Worm (Caenorhabditis elegans) whole organism, midembryonic: ENCODE measurements around the gene T05C12.11.
A peak's percentile ranks its signal among the peaks of the same experiment; 100 is the strongest.

Experiments used
- T22C8.4 ChIP-seq: fragments of 200-800 bp; sonication (Bioruptor generic); IDR thresholded peaks from 2 replicates; pipeline ENCODE4 v1.3.6; 2022; ENCODE audit warnings: missing genetic modification characterization, missing compliant biosample characterization
- cog-1 ChIP-seq: sonication (generic microtip); optimal IDR thresholded peaks from 2 replicates; lab custom pipeline; 2016; ENCODE audit warnings: missing genetic modification characterization, missing compliant biosample characterization
- flt-1 ChIP-seq: fragments of 200-800 bp; sonication (Bioruptor generic); IDR thresholded peaks from 2 replicates; pipeline ENCODE4 v1.3.6; 2022; ENCODE audit warnings: missing genetic modification characterization, missing compliant biosample characterization
- klf-2 ChIP-seq: fragments of 200-800 bp; sonication (Bioruptor generic); conservative IDR thresholded peaks from 2 replicates; pipeline ENCODE4 v1.3.6; 2022; ENCODE audit warnings: missing genetic modification reagents, missing genetic modification characterization, missing compliant biosample characterization
- med-1 ChIP-seq: sonication (generic microtip); optimal IDR thresholded peaks from 2 replicates; lab custom pipeline; 2017; ENCODE audit warnings: missing genetic modification characterization, mild to moderate bottlenecking, missing compliant biosample characterization, antibody characterized with exemption, missing genetic modification reagents; ENCODE audit not compliant: insufficient read depth
- ref-1 ChIP-seq: fragments of 200-800 bp; sonication (Bioruptor generic); conservative IDR thresholded peaks from 2 replicates; pipeline ENCODE4 v1.3.6; 2022; ENCODE audit warnings: missing genetic modification reagents, missing genetic modification characterization, missing compliant biosample characterization
- tab-1 ChIP-seq: fragments of 200-800 bp; sonication (Bioruptor generic); IDR thresholded peaks from 2 replicates; pipeline ENCODE4 v1.3.6; 2022; ENCODE audit warnings: missing genetic modification characterization, missing compliant biosample characterization
- ztf-23 ChIP-seq: fragments of 200-800 bp; sonication (Bioruptor generic); IDR thresholded peaks from 2 replicates; pipeline ENCODE4 v1.3.6; 2022; ENCODE audit warnings: missing genetic modification reagents, missing genetic modification characterization, missing compliant biosample characterization
- ztf-29 ChIP-seq: fragments of 200-800 bp; sonication (Bioruptor generic); IDR thresholded peaks from 2 replicates; pipeline ENCODE4 v1.3.6; 2022; ENCODE audit warnings: missing genetic modification reagents, missing genetic modification characterization, missing compliant biosample characterization

Gene T05C12.11

DNA sequence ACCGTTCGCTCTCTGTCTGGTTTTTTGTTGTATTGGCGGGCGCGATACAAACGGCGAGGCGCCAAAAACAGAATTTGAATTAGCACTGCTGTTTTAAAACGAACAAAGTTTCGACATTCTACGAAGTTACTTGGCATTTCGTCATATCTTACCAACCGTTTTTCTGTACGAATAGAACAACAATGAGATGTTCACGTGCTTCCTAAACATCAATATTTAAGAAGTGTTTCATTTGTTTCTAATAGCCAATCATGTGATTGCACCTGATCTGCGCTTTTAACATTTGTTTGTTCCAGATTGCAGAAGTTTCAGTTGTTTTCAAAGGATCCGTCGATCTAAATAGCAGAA is 41.3 kb downstream of the T05C12.11 start:
- no peak for TF ChIP-seq flt-1 (GFP tag; lab: Robert Waterston, UW)
- TF ChIP-seq cog-1 (tag; lab: Kevin White, UChicago) = no peak
- TF ChIP-seq ref-1 = no peak
- no peak for TF ChIP-seq ztf-29 (GFP tag; lab: Robert Waterston, UW)
- no peak for TF ChIP-seq ztf-23
- no peak for TF ChIP-seq med-1 (GFP tag; lab: Kevin White, UChicago)
- no peak for TF ChIP-seq T22C8.4 (GFP tag; lab: Robert Waterston, UW)
- no peak for TF ChIP-seq klf-2 (GFP tag; lab: Robert Waterston, UW)
- TF ChIP-seq tab-1 (GFP tag; lab: Robert Waterston, UW) = no peak

DNA sequence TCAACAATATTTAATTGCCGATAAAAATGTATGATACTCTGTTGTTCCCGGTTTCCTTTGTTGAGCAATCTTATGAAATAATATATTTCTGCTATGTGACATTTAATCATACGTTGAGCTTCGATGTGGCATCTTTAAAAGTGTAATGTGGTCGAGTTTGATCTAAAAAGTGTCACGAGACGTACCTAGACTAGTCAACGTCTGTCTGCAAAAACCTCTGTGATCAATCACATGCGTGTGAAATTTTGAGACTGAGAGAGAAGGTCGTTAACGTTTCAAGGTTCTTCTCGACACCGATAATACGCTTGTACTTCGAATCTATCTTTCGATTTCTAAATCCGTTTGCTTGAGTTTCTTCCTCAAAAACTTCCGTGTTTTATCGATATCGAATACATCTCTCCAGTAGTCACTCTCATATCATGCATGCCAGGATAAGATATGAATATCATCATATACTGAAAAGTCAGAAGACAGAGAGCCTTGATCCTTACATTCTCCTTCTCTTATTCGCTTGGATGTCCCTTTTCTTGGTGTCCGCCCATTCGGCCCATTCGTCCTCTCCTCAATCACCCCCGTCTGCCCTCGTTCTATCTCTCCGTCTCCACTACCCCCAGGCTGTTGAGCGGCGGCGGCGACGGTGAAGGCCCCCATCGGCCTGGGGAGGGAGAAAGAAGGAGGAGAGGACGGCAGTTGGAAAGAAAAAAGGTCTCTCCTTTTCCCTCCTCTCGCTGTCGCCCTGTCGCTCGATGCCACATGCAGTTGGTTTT is 41.8 kb downstream of the T05C12.11 start:
- no peak for TF ChIP-seq med-1 (GFP tag; lab: Kevin White, UChicago)
- no peak for TF ChIP-seq T22C8.4 (GFP tag; lab: Robert Waterston, UW)
- no peak for TF ChIP-seq ztf-29 (GFP tag; lab: Robert Waterston, UW)
- TF ChIP-seq klf-2 (GFP tag; lab: Robert Waterston, UW) = no peak
- 0 out of 2 replicates have a peak, but pooled peaks have one; percentile 49 for TF ChIP-seq tab-1 (GFP tag; lab: Robert Waterston, UW)
- no peak for TF ChIP-seq ref-1
- peak; percentile 72 for TF ChIP-seq ztf-23
- 0 out of 2 replicates have a peak, but pooled peaks have one; percentile 33 for TF ChIP-seq flt-1 (GFP tag; lab: Robert Waterston, UW)
- no peak for TF ChIP-seq cog-1 (tag; lab: Kevin White, UChicago)

- TF ChIP-seq ztf-29 (GFP tag; lab: Robert Waterston, UW) = no peak
Observed at ce11 chrII:8127794-8128193, 42.5 kb downstream of the T05C12.11 start.

DNA sequence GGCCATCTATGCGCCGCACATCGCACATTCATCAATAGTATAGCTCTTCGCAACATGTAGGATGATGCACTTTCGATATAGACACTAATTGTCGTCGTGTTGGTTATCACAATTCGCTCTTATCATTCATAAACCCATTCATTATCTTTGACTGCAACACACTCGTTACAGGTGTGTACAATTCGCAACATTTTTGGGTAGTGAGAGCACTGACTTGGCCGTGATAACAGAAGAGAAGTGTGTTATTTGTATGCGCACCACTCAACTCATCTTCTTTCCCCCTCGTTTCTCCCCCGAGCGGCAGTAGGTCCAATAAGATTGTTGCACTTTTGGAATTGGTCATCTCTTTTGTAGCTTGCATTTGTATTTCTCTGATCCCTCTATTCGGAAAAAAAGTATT is 43.0 kb downstream of the T05C12.11 start:
- TF ChIP-seq ref-1 (no peak), flt-1 (GFP tag; lab: Robert Waterston, UW) (no peak), tab-1 (GFP tag; lab: Robert Waterston, UW) (no peak), med-1 (GFP tag; lab: Kevin White, UChicago) (no peak), cog-1 (tag; lab: Kevin White, UChicago) (no peak), ztf-29 (GFP tag; lab: Robert Waterston, UW) (no peak), ztf-23 (no peak), klf-2 (GFP tag; lab: Robert Waterston, UW) (no peak), T22C8.4 (GFP tag; lab: Robert Waterston, UW) (no peak)

DNA sequence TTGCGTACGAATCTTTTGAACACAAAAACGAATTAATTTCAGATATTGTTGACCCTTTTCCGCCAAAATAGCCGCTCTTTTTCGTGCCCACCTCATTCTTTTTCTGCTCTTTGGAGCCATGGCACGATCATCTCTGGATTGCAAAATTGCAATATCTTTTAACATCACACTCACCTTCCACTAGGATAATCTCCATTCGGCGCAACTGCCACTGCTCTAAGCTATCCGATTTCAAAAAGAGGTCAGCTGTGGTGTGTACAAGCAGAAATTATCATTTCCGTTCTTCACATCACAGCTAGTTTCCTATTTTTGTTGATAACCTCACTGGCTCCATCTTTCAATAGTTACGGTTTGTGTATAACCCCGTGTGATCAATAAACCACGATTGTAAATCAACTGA is 43.7 kb downstream of the T05C12.11 start:
- TF ChIP-seq T22C8.4 (GFP tag; lab: Robert Waterston, UW) (no peak), flt-1 (GFP tag; lab: Robert Waterston, UW) (no peak), ref-1 (no peak), ztf-23 (no peak), cog-1 (tag; lab: Kevin White, UChicago) (no peak)

DNA sequence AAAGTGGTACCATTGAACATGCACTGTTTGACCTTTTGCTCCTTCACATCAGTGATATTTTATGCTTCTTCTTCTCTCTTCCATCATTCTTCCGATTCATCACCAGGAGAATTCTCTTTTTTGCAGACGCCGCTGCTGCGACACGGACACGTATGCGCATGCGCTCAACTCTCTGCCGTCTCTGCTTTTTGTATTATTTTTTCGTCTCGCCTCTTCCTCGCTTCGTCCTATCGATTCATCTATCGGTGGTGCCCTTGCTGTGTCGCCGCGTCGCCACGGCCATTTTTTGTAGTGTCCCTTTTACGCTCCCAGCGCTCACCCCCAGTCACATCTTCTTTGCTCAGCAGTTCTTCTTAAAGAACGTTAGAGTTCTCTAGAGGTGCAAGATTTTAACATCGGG is 44.1 kb downstream of the T05C12.11 start:
- TF ChIP-seq cog-1 (tag; lab: Kevin White, UChicago) (no peak), tab-1 (GFP tag; lab: Robert Waterston, UW) (0 out of 2 replicates have a peak, but pooled peaks have one; percentile 14), flt-1 (GFP tag; lab: Robert Waterston, UW) (no peak), T22C8.4 (GFP tag; lab: Robert Waterston, UW) (peak; percentile 52), klf-2 (GFP tag; lab: Robert Waterston, UW) (peak; percentile 19; the same call in 1 of the 2 replicates), ztf-23 (no peak)

- TF ChIP-seq tab-1 (GFP tag; lab: Robert Waterston, UW) (no peak), klf-2 (GFP tag; lab: Robert Waterston, UW) (no peak), cog-1 (tag; lab: Kevin White, UChicago) (no peak), flt-1 (GFP tag; lab: Robert Waterston, UW) (no peak), ztf-29 (GFP tag; lab: Robert Waterston, UW) (no peak), ref-1 (no peak)
Observed at ce11 chrII:8125439-8125838, 44.8 kb downstream of the T05C12.11 start.

- no peak for TF ChIP-seq klf-2 (GFP tag; lab: Robert Waterston, UW)
- TF ChIP-seq cog-1 (tag; lab: Kevin White, UChicago) = no peak
- TF ChIP-seq tab-1 (GFP tag; lab: Robert Waterston, UW) = no peak
- TF ChIP-seq T22C8.4 (GFP tag; lab: Robert Waterston, UW) = no peak
- TF ChIP-seq ztf-23 = no peak
- TF ChIP-seq med-1 (GFP tag; lab: Kevin White, UChicago) = no peak
- no peak for TF ChIP-seq ref-1
- no peak for TF ChIP-seq flt-1 (GFP tag; lab: Robert Waterston, UW)
- TF ChIP-seq ztf-29 (GFP tag; lab: Robert Waterston, UW) = no peak
Observed at ce11 chrII:8124867-8125266, 45.4 kb downstream of the T05C12.11 start, which contains the start of gene ire-1. Gene ire-1 (minus strand): TSS chrII:8124910.
